Fruit fly (Drosophila melanogaster) whole organism, embryonic: ENCODE results near the gene swa.

Source experiments
- ATbp ChIP-seq: fragments of 200-800 bp; sonication (Bioruptor generic); optimal IDR thresholded peaks from 2 replicates; lab custom pipeline; 2017; ENCODE audit warnings: missing biosample characterization, mild to moderate bottlenecking, missing genetic modification characterization, missing genetic modification reagents
- Ada2b ChIP-seq: fragments of 200-800 bp; sonication (Bioruptor generic); IDR thresholded peaks from 2 replicates; pipeline ENCODE4 v1.3.6; 2022; ENCODE audit warnings: missing biosample characterization, missing genetic modification characterization
- B-H1 ChIP-seq: fragments of 200-800 bp; sonication (Bioruptor generic); IDR thresholded peaks from 3 replicates; pipeline ENCODE4 v1.3.6; 2022; ENCODE audit warnings: missing biosample characterization, missing genetic modification characterization
- B-H2 ChIP-seq: fragments of 200-800 bp; sonication (Bioruptor generic); optimal IDR thresholded peaks from 2 replicates; lab custom pipeline; 2018; ENCODE audit warnings: missing biosample characterization, mild to moderate bottlenecking, missing genetic modification characterization
- BEAF-32 ChIP-seq: fragments of 200-800 bp; sonication (Bioruptor generic); optimal IDR thresholded peaks from 3 replicates; lab custom pipeline; 2017; ENCODE audit warnings: missing biosample characterization, missing genetic modification characterization, mild to moderate bottlenecking, moderate library complexity, missing genetic modification reagents
- Bdp1 ChIP-seq: fragments of 200-800 bp; sonication (Bioruptor generic); optimal IDR thresholded peaks from 3 replicates; lab custom pipeline; 2016; ENCODE audit warnings: missing biosample characterization, missing genetic modification characterization
- CG10959 ChIP-seq: fragments of 200-800 bp; sonication (Bioruptor generic); IDR thresholded peaks from 2 replicates; pipeline ENCODE4 v1.3.6; 2022; ENCODE audit warnings: missing biosample characterization, missing genetic modification characterization
- CG11695 ChIP-seq: fragments of 200-800 bp; sonication (Bioruptor generic); IDR thresholded peaks from 3 replicates; pipeline ENCODE4 v1.3.6; 2022; ENCODE audit warnings: missing biosample characterization, missing genetic modification characterization
- CG1233 ChIP-seq: fragments of 200-800 bp; sonication (Bioruptor generic); optimal IDR thresholded peaks from 4 replicates; lab custom pipeline; 2018; ENCODE audit warnings: missing biosample characterization, mild to moderate bottlenecking, missing genetic modification characterization
- CG14014 ChIP-seq: fragments of 200-800 bp; sonication (Bioruptor generic); IDR thresholded peaks from 2 replicates; pipeline ENCODE4 v1.3.6; 2022; ENCODE audit warnings: missing biosample characterization, missing genetic modification characterization
- CG1603 ChIP-seq: fragments of 200-800 bp; sonication (Bioruptor generic); optimal IDR thresholded peaks from 2 replicates; lab custom pipeline; 2019; ENCODE audit warnings: missing biosample characterization, mild to moderate bottlenecking, missing genetic modification characterization, moderate library complexity
- CG17385 ChIP-seq: fragments of 200-800 bp; sonication (Bioruptor generic); optimal IDR thresholded peaks from 3 replicates; lab custom pipeline; 2018; ENCODE audit warnings: missing biosample characterization, mild to moderate bottlenecking, missing genetic modification characterization
- CG17829 ChIP-seq: fragments of 200-800 bp; optimal IDR thresholded peaks from 2 replicates; lab custom pipeline; 2019; ENCODE audit warnings: missing biosample characterization, mild to moderate bottlenecking, missing genetic modification characterization, moderate library complexity
- CG2120 ChIP-seq: fragments of 200-800 bp; sonication (Bioruptor generic); optimal IDR thresholded peaks from 3 replicates; lab custom pipeline; 2016; ENCODE audit warnings: missing biosample characterization, missing genetic modification characterization
- CG2678 ChIP-seq: fragments of 200-800 bp; sonication (Bioruptor generic); optimal IDR thresholded peaks from 3 replicates; lab custom pipeline; 2019; ENCODE audit warnings: missing biosample characterization, mild to moderate bottlenecking, missing genetic modification characterization, moderate library complexity
- CG31441 ChIP-seq: fragments of 200-800 bp; sonication (Bioruptor generic); IDR thresholded peaks from 2 replicates; pipeline ENCODE4 v1.3.6; 2022; ENCODE audit warnings: missing biosample characterization, missing genetic modification characterization
- CG5245 ChIP-seq: fragments of 200-800 bp; sonication (Bioruptor generic); optimal IDR thresholded peaks from 3 replicates; lab custom pipeline; 2016; ENCODE audit warnings: missing biosample characterization, missing genetic modification characterization
- CG6791 ChIP-seq: fragments of 200-800 bp; sonication (Bioruptor generic); IDR thresholded peaks from 3 replicates; pipeline ENCODE4 v1.3.6; 2022; ENCODE audit warnings: missing biosample characterization, missing genetic modification characterization; ENCODE audit not compliant: partially characterized antibody
- CG7556 ChIP-seq: fragments of 200-800 bp; sonication (Bioruptor generic); optimal IDR thresholded peaks from 2 replicates; lab custom pipeline; 2017; ENCODE audit warnings: missing biosample characterization, mild to moderate bottlenecking, missing genetic modification characterization
- CG8765 ChIP-seq: fragments of 200-800 bp; sonication (Bioruptor generic); IDR thresholded peaks from 2 replicates; pipeline ENCODE4 v1.3.6; 2022; ENCODE audit warnings: missing biosample characterization, missing genetic modification characterization
- CG8924 ChIP-seq: fragments of 200-800 bp; optimal IDR thresholded peaks from 3 replicates; lab custom pipeline; 2019; ENCODE audit warnings: missing biosample characterization, mild to moderate bottlenecking, missing genetic modification characterization, moderate library complexity
- Camta ChIP-seq: fragments of 200-800 bp; sonication (Bioruptor generic); optimal IDR thresholded peaks from 2 replicates; lab custom pipeline; 2016; ENCODE audit warnings: missing biosample characterization, missing genetic modification characterization
- Chrac-16 ChIP-seq: fragments of 200-800 bp; sonication (Bioruptor generic); optimal IDR thresholded peaks from 3 replicates; lab custom pipeline; 2016; ENCODE audit warnings: missing biosample characterization, missing genetic modification characterization
- CkIIα-i1 ChIP-seq: fragments of 200-800 bp; sonication (Bioruptor generic); IDR thresholded peaks from 2 replicates; pipeline ENCODE4 v1.3.6; 2022; ENCODE audit warnings: missing biosample characterization, missing genetic modification characterization
- Dad ChIP-seq: fragments of 200-800 bp; sonication (Bioruptor generic); optimal IDR thresholded peaks from 3 replicates; lab custom pipeline; 2016; ENCODE audit warnings: missing biosample characterization, missing genetic modification characterization
- Hand ChIP-seq: fragments of 200-800 bp; sonication (Bioruptor generic); optimal IDR thresholded peaks from 2 replicates; lab custom pipeline; 2017; ENCODE audit warnings: mild to moderate bottlenecking, missing biosample characterization, missing genetic modification reagents, missing genetic modification characterization
- Lhr ChIP-seq: fragments of 200-800 bp; sonication (Bioruptor generic); optimal IDR thresholded peaks from 3 replicates; lab custom pipeline; 2017; ENCODE audit warnings: mild to moderate bottlenecking, missing biosample characterization, missing genetic modification reagents, missing genetic modification characterization
- MTF-1 ChIP-seq: fragments of 200-800 bp; sonication (Bioruptor generic); optimal IDR thresholded peaks from 2 replicates; lab custom pipeline; 2018; ENCODE audit warnings: missing biosample characterization, mild to moderate bottlenecking, missing genetic modification characterization, borderline replicate concordance
- NFAT ChIP-seq: fragments of 200-800 bp; sonication (Bioruptor generic); IDR thresholded peaks from 2 replicates; pipeline ENCODE4 v1.3.6; 2022; ENCODE audit warnings: missing biosample characterization, missing genetic modification characterization
- Poxn ChIP-seq: fragments of 200-800 bp; sonication (Bioruptor generic); IDR thresholded peaks from 2 replicates; pipeline ENCODE4 v1.3.6; 2022; ENCODE audit warnings: missing biosample characterization, missing genetic modification characterization
- Xrp1 ChIP-seq: fragments of 200-800 bp; sonication (Bioruptor generic); IDR thresholded peaks from 2 replicates; pipeline ENCODE4 v1.3.6; 2022; ENCODE audit warnings: missing biosample characterization, missing genetic modification characterization
- ci ChIP-seq: fragments of 200-800 bp; sonication (Bioruptor generic); IDR thresholded peaks from 3 replicates; pipeline ENCODE4 v1.3.6; 2022; ENCODE audit warnings: missing biosample characterization, missing genetic modification characterization
- crp ChIP-seq, 2 experiments: fragments of 200-800 bp; sonication (Bioruptor generic); optimal IDR thresholded peaks; 2 replicates in 1 of 2; 3 replicates in 1 of 2; lab custom pipeline; 2017; ENCODE audit warnings: missing biosample characterization in 2 of 2, missing genetic modification characterization in 2 of 2, mild to moderate bottlenecking in 1 of 2, moderate library complexity in 1 of 2
- cwo ChIP-seq: fragments of 200-800 bp; sonication (Bioruptor generic); optimal IDR thresholded peaks from 3 replicates; lab custom pipeline; 2017; ENCODE audit warnings: missing biosample characterization, missing genetic modification characterization, mild to moderate bottlenecking, moderate library complexity, missing genetic modification reagents
- fd102C ChIP-seq: fragments of 200-800 bp; sonication (Bioruptor generic); optimal IDR thresholded peaks from 2 replicates; lab custom pipeline; 2018; ENCODE audit warnings: missing biosample characterization, mild to moderate bottlenecking, missing genetic modification characterization, moderate library complexity
- fd3F ChIP-seq: fragments of 200-800 bp; sonication (Bioruptor generic); optimal IDR thresholded peaks from 2 replicates; lab custom pipeline; 2018; ENCODE audit warnings: missing biosample characterization, mild to moderate bottlenecking, missing genetic modification characterization, moderate library complexity
- grau ChIP-seq: fragments of 200-800 bp; optimal IDR thresholded peaks from 3 replicates; lab custom pipeline; 2019; ENCODE audit warnings: missing biosample characterization, mild to moderate bottlenecking, missing genetic modification characterization, moderate library complexity
- kah ChIP-seq: fragments of 200-800 bp; sonication (Bioruptor generic); optimal IDR thresholded peaks from 2 replicates; lab custom pipeline; 2018; ENCODE audit warnings: missing biosample characterization, mild to moderate bottlenecking, missing genetic modification characterization
- lmd ChIP-seq: fragments of 200-800 bp; sonication (Bioruptor generic); IDR thresholded peaks from 2 replicates; pipeline ENCODE4 v1.3.6; 2022; ENCODE audit warnings: missing biosample characterization, missing genetic modification characterization
- nerfin-1 ChIP-seq: fragments of 200-800 bp; sonication (Bioruptor generic); optimal IDR thresholded peaks from 3 replicates; lab custom pipeline; 2019; ENCODE audit warnings: missing biosample characterization, mild to moderate bottlenecking, missing genetic modification characterization, moderate library complexity
- oc ChIP-seq: fragments of 200-800 bp; sonication (Bioruptor generic); optimal IDR thresholded peaks from 2 replicates; lab custom pipeline; 2018; ENCODE audit warnings: missing biosample characterization, mild to moderate bottlenecking, missing genetic modification characterization, moderate library complexity
- ro ChIP-seq: fragments of 200-800 bp; sonication (Bioruptor generic); IDR thresholded peaks from 2 replicates; pipeline ENCODE4 v1.3.6; 2022; ENCODE audit warnings: missing biosample characterization, missing genetic modification characterization
- row ChIP-seq: fragments of 200-800 bp; sonication (Bioruptor generic); IDR thresholded peaks from 3 replicates; pipeline ENCODE4 v1.3.6; 2022; ENCODE audit warnings: missing biosample characterization, missing genetic modification characterization
- schlank ChIP-seq: fragments of 200-800 bp; sonication (Bioruptor generic); optimal IDR thresholded peaks from 2 replicates; lab custom pipeline; 2018; ENCODE audit warnings: missing biosample characterization, mild to moderate bottlenecking, missing genetic modification characterization
- sens-2 ChIP-seq: fragments of 200-800 bp; sonication (Bioruptor generic); IDR thresholded peaks from 2 replicates; pipeline ENCODE4 v1.3.6; 2022; ENCODE audit warnings: missing biosample characterization, missing genetic modification characterization
- slou ChIP-seq: fragments of 200-800 bp; sonication (Bioruptor generic); optimal IDR thresholded peaks from 3 replicates; lab custom pipeline; 2016; ENCODE audit warnings: missing biosample characterization, missing genetic modification characterization
- ssp ChIP-seq: fragments of 200-800 bp; sonication (Bioruptor generic); IDR thresholded peaks from 2 replicates; pipeline ENCODE4 v1.3.6; 2022; ENCODE audit warnings: missing biosample characterization, missing genetic modification characterization
- wek ChIP-seq: fragments of 200-800 bp; sonication (Bioruptor generic); optimal IDR thresholded peaks from 3 replicates; lab custom pipeline; 2018; ENCODE audit warnings: missing biosample characterization, mild to moderate bottlenecking, missing genetic modification characterization, moderate library complexity
- zf30C ChIP-seq: fragments of 200-800 bp; sonication (Bioruptor generic); optimal IDR thresholded peaks from 3 replicates; lab custom pipeline; 2018; ENCODE audit warnings: missing biosample characterization, mild to moderate bottlenecking, missing genetic modification characterization

Gene swa

DNA sequence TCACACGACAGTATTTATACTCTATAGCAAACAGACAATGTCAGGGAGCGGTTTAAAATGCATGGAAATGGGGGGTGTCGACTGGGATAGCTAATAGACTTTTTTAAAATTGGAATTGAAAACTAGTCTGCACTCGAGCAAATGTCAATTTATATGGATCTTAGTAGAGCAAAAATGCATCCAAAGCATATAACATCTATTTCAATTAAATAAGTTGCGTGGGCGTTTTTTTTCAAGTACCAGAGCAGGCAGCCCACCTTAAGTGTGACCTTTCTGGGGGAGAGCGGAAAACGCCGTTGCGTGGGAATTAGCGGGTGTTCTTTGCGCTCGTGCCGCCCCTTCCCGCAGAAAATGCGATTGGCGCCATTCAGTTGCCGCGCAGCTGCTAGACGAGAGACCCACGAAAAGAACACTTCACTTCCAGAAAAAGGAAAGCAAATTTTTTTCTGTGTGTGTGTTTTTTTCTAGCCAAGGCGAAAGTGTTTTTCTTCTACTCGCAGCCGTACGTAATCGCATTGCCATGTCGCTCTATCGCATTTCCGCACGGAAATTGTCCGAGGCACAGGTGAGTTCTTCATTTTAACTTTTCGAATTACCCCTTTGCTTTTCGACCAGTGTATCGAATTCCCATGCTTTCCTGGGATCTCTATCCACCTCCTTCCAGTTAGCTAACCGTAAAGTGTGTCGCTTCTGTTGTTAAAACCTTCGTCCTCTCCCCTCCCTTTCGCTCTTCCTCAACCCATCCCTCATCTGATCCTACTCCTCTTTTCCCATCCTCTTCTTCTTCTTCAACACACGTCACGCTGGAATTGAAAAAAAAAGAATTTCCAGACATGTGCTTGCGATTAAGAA lies 13.4 kb downstream of the swa start:
- TF ChIP-seq zf30C = peak; percentile 93
- no peak for TF ChIP-seq CG31441 (GFP tag; lab: Robert Waterston, UW)
- TF ChIP-seq grau = peak; percentile 30
- no peak for TF ChIP-seq CG5245
- peak; percentile 1 for TF ChIP-seq CG17829 (tag; lab: Kevin White, UChicago)
- no peak for TF ChIP-seq fd3F (GFP tag; lab: Kevin White, UChicago)
- no peak for TF ChIP-seq schlank
- TF ChIP-seq wek (GFP tag; lab: Kevin White, UChicago) = peak; percentile 12
- peak; percentile 5 for TF ChIP-seq CG2120
- peak; percentile 2 for TF ChIP-seq oc (tag; lab: Kevin White, UChicago)
- no peak; the same call in 2 of the 3 replicates for TF ChIP-seq B-H1 (GFP tag; lab: Robert Waterston, UW)
- TF ChIP-seq CG6791 (GFP tag; lab: Robert Waterston, UW) = 0 out of 3 replicates have a peak, but pooled peaks have one; percentile 39
- no peak for TF ChIP-seq CG7556 (GFP tag; lab: Kevin White, UChicago)
- no peak for TF ChIP-seq fd102C (GFP tag; lab: Kevin White, UChicago)
- TF ChIP-seq BEAF-32 (GFP tag; lab: Kevin White, UChicago) = peak; percentile 56
- no peak for TF ChIP-seq Poxn (GFP tag; lab: Robert Waterston, UW)
- peak; percentile 15 for TF ChIP-seq CG8924 (tag; lab: Kevin White, UChicago)
- TF ChIP-seq ci (GFP tag; lab: Robert Waterston, UW) = no peak
- no peak for TF ChIP-seq Camta (GFP tag; lab: Kevin White, UChicago)
- peak; percentile 10 for TF ChIP-seq CG1603 (tag; lab: Kevin White, UChicago)
- no peak for TF ChIP-seq Dad (GFP tag; lab: Kevin White, UChicago)
- TF ChIP-seq CG10959 (GFP tag; lab: Robert Waterston, UW) = no peak
- no peak for TF ChIP-seq B-H2 (GFP tag; lab: Kevin White, UChicago)
- TF ChIP-seq CG14014 (GFP tag; lab: Robert Waterston, UW) = no peak; the same call in 1 of the 2 replicates
- TF ChIP-seq CG17385 (GFP tag; lab: Kevin White, UChicago) = peak; percentile 85
- TF ChIP-seq kah (GFP tag; lab: Kevin White, UChicago) = no peak
- peak; percentile 86 for TF ChIP-seq nerfin-1 (tag; lab: Kevin White, UChicago)
- TF ChIP-seq CG1233 = no peak
- TF ChIP-seq slou = no peak
- TF ChIP-seq CG11695 (GFP tag; lab: Robert Waterston, UW) = 0 out of 3 replicates have a peak, but pooled peaks have one; percentile 7
- TF ChIP-seq ATbp (GFP tag; lab: Kevin White, UChicago) = no peak
- no peak for TF ChIP-seq lmd (GFP tag; lab: Robert Waterston, UW)
- no peak for TF ChIP-seq ssp (GFP tag; lab: Robert Waterston, UW)
- no peak for TF ChIP-seq sens-2
- no peak for TF ChIP-seq ro
- no peak for TF ChIP-seq Chrac-16 (GFP tag; lab: Kevin White, UChicago)
- TF ChIP-seq Hand (GFP tag; lab: Kevin White, UChicago) = no peak
- TF ChIP-seq cwo (GFP tag; lab: Kevin White, UChicago) = peak; percentile 23
- no peak for TF ChIP-seq Ada2b
- TF ChIP-seq MTF-1 (GFP tag; lab: Kevin White, UChicago) = peak; percentile 38
- TF ChIP-seq Xrp1 (GFP tag; lab: Robert Waterston, UW) = peak; percentile 27; the same call in 1 of the 2 replicates
- 0 out of 2 replicates have a peak, but pooled peaks have one; percentile 9 for TF ChIP-seq NFAT (GFP tag; lab: Robert Waterston, UW)
- TF ChIP-seq row (GFP tag; lab: Robert Waterston, UW) = peak; percentile 28; the same call in 1 of the 3 replicates
- TF ChIP-seq CG2678 (tag; lab: Kevin White, UChicago) = peak; percentile 7
- peak in 1 of 2 experiments; percentile 18 for TF ChIP-seq crp (GFP tag; optimal IDR thresholded peaks at IDR 0.05; lab: Kevin White, UChicago)
- TF ChIP-seq CG8765 (GFP tag; lab: Robert Waterston, UW) = no peak
- TF ChIP-seq CkIIα-i1 (GFP tag; lab: Robert Waterston, UW) = no peak
- no peak for TF ChIP-seq Bdp1 (GFP tag; lab: Kevin White, UChicago)
- TF ChIP-seq Lhr (GFP tag; lab: Kevin White, UChicago) = peak; percentile 44
